Worm (Caenorhabditis elegans) whole organism, L2 larva: ENCODE data around the gene fbxb-83.

Experiments
- ceh-82 ChIP-seq: fragments of 150-350 bp; optimal IDR thresholded peaks from 2 replicates; lab custom pipeline; 2014; ENCODE audit warnings: missing biosample characterization, missing genetic modification characterization
- crh-2 ChIP-seq: sonication (generic microtip); optimal IDR thresholded peaks from 2 replicates; lab custom pipeline; 2017; ENCODE audit warnings: missing biosample characterization, missing genetic modification characterization
- mdl-1 ChIP-seq, 2 experiments: fragments of 150-350 bp in 1 of 2; sonication (generic microtip) in 1 of 2; optimal IDR thresholded peaks; 2 replicates each; lab custom pipeline; 2017; ENCODE audit warnings: missing biosample characterization in 2 of 2, missing genetic modification characterization in 2 of 2
- nhr-21 ChIP-seq: fragments of 150-350 bp; optimal IDR thresholded peaks from 2 replicates; lab custom pipeline; 2014; ENCODE audit warnings: missing biosample characterization, missing genetic modification characterization
- nhr-23 ChIP-seq: fragments of 150-350 bp; optimal IDR thresholded peaks from 2 replicates; lab custom pipeline; 2014; ENCODE audit warnings: missing biosample characterization, missing genetic modification reagents, missing genetic modification characterization
- unc-62 ChIP-seq: fragments of 150-350 bp; optimal IDR thresholded peaks from 2 replicates; lab custom pipeline; 2014; ENCODE audit warnings: missing biosample characterization, missing genetic modification reagents, missing genetic modification characterization
- ztf-11 ChIP-seq: sonication (generic microtip); optimal IDR thresholded peaks from 2 replicates; lab custom pipeline; 2017; ENCODE audit warnings: missing biosample characterization, missing genetic modification characterization

ce11 chrIII:171617-172016 is 26.6 kb upstream of the fbxb-83 start, which contains the start of the genes F40G9.9 and F40G9.12:
- no peak for TF ChIP-seq crh-2
- no peak for TF ChIP-seq nhr-21
- no peak for TF ChIP-seq ceh-82 (tag; lab: Kevin White, UChicago)
- TF ChIP-seq ztf-11 (tag; lab: Kevin White, UChicago), result no peak
- TF ChIP-seq nhr-23 (tag; lab: Kevin White, UChicago), result no peak
- no peak for TF ChIP-seq mdl-1 (tag; optimal IDR thresholded peaks at IDR 0.05; lab: Kevin White, UChicago)
- no peak for TF ChIP-seq unc-62 (GFP tag; lab: Kevin White, UChicago)
